Worm (Caenorhabditis elegans): ENCODE measurements around the gene R166.3.

R166.3 gene

ce11 chrII:10530907-10531306 is 8.2 kb downstream of the R166.3 start:
- no peak for TF ChIP-seq flt-1 (GFP tag; IDR thresholded peaks at IDR 0.05)
- no peak for TF ChIP-seq aly-1 (tag; optimal IDR thresholded peaks at IDR 0.05)
- TF ChIP-seq tbx-11 (GFP tag; IDR thresholded peaks at IDR 0.05) = no peak
- TF ChIP-seq sea-1 (GFP tag; conservative IDR thresholded peaks at IDR 0.05) = no peak
- no peak for TF ChIP-seq ceh-36 (tag; optimal IDR thresholded peaks at IDR 0.05)
- TF ChIP-seq ets-7 (tag; optimal IDR thresholded peaks at IDR 0.05) = no peak
- no peak for TF ChIP-seq ama-1 (optimal IDR thresholded peaks at IDR 0.05)
- TF ChIP-seq tbx-37 (GFP tag; conservative IDR thresholded peaks at IDR 0.05) = no peak
- no peak for TF ChIP-seq F13C5.2 (tag; optimal IDR thresholded peaks at IDR 0.05)
- TF ChIP-seq scrt-1 (GFP tag; IDR thresholded peaks at IDR 0.05) = no peak
- no peak for TF ChIP-seq tra-4 (tag; optimal IDR thresholded peaks at IDR 0.05)
- TF ChIP-seq ceh-13 (GFP tag; optimal IDR thresholded peaks at IDR 0.05) = no peak
- TF ChIP-seq hmbx-1 (tag; optimal IDR thresholded peaks at IDR 0.05) = no peak
- no peak for TF ChIP-seq hmg-4 (GFP tag; optimal IDR thresholded peaks at IDR 0.05)
- TF ChIP-seq hnd-1 (tag; optimal IDR thresholded peaks at IDR 0.05) = no peak

DNA sequence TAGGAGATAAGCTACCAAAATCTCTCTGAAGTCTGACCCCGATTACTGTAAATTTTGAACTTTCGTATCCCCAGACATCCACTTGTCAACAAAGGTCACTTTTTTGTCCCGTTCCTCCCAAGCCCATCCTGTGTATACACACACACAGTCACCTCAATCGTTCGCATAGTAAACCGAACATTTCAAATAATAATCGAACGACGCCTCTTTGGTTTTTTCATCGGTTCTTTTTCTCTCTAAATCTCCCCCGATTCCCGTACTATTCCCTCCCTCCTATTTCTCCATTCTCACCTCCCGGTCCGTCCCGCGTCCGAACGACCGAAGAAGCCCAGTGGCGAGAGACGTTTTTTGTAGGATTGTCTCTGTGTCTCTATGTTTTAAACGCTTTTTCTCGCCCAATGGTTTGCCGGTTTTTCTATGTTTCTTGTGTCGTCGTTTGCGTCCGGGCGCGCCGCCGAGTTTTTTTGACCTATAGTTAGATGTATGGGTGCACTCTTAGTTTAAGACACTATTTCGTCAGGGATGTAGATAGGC is 9.8 kb downstream of the R166.3 start:
- TF ChIP-seq sea-1 (GFP tag; conservative IDR thresholded peaks at IDR 0.05) (no peak), tbx-37 (GFP tag; conservative IDR thresholded peaks at IDR 0.05) (0 out of 2 replicates have a peak, but pooled peaks have one; percentile 15)

DNA sequence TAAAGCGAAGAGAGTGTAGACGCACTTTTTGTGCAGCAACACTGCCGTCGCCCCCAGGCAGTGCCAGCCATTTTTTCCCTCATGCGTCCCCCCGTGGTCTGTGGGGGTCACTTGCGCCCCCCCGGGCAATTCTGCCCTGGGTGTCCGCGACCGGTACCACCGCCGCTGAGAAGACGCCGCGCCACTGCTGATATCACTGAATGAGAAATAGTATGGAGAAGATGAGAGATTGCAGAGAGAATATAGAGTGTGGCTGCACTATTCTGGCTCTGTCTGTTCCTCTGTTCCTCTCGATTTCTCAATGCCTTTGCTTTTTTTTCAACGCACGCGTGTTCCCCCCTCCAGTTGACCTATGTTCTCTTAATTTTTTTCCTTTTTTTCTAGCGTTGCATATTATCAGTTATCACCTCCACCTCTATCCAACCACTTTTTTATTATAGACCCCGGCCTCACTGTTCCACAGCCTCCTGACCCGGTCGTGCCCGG is 11.4 kb downstream of the R166.3 start, which contains the start of gene mab-10:
TSS of gene mab-10 (plus strand) at position 436 of the 486 bp plus-strand sequence.
- TF ChIP-seq scrt-1 (GFP tag; IDR thresholded peaks at IDR 0.05) (peak; percentile 59; the same call in 1 of the 2 replicates), pes-1 (GFP tag; IDR thresholded peaks at IDR 0.05) (no peak), sea-1 (GFP tag; conservative IDR thresholded peaks at IDR 0.05) (no peak), tbx-11 (GFP tag; IDR thresholded peaks at IDR 0.05) (no peak)

DNA sequence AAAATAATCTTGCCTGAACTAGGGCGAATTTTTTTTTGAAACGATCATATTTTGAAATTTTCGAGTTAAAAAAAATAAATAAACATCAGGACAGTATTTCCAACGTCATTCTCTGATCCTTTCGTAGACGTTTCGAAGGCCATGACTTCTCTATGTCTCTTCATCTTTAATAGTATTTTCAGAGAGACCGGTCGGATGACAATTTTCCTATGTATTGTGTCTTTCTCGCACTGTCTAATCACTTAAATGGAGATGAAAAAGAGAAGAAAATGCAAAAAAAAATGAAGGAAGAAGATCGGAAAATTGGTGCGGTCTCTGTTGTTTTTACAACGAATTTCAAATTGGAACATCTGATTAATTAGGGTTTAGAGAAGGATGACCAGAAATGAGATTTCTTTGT is 14.0 kb downstream of the R166.3 start:
- TF ChIP-seq hmg-4 (GFP tag; optimal IDR thresholded peaks at IDR 0.05) (no peak), F13C5.2 (tag; optimal IDR thresholded peaks at IDR 0.05) (no peak), ceh-13 (GFP tag; optimal IDR thresholded peaks at IDR 0.05) (no peak), tbx-37 (GFP tag; conservative IDR thresholded peaks at IDR 0.05) (no peak), hnd-1 (tag; optimal IDR thresholded peaks at IDR 0.05) (no peak), ama-1 (optimal IDR thresholded peaks at IDR 0.05) (no peak), tra-4 (tag; optimal IDR thresholded peaks at IDR 0.05) (no peak), tbx-11 (GFP tag; IDR thresholded peaks at IDR 0.05) (no peak), hmbx-1 (tag; optimal IDR thresholded peaks at IDR 0.05) (no peak), ceh-36 (tag; optimal IDR thresholded peaks at IDR 0.05) (no peak), ets-7 (tag; optimal IDR thresholded peaks at IDR 0.05) (no peak), scrt-1 (GFP tag; IDR thresholded peaks at IDR 0.05) (no peak), sea-1 (GFP tag; conservative IDR thresholded peaks at IDR 0.05) (no peak), aly-1 (tag; optimal IDR thresholded peaks at IDR 0.05) (no peak), pes-1 (GFP tag; IDR thresholded peaks at IDR 0.05) (no peak), flt-1 (GFP tag; IDR thresholded peaks at IDR 0.05) (no peak), B0310.2 (tag; optimal IDR thresholded peaks at IDR 0.05) (no peak)

DNA sequence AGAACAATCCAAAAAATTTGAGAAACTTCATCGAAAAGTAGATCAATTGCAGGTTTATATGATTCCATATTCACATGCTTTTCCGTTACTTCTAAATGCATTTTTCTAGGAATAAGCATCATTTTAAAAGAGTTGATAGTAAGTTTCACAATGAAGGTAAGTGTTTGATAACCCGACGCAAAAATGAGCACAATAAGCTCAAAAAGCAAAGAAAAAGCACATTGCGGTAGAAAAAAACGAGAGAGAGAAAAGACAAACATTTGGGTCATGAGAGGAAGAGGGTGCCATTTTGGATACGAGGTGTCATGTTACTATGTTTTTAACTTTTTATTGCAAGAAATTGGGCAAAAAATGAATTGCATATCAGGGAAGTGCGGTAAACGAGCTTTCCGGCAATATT is 14.8 kb downstream of the R166.3 start, which contains the start of gene F59B10.6:
TSS of gene F59B10.6 (minus strand) at position 101 of the 400 bp plus-strand sequence.
- TF ChIP-seq hmbx-1 (tag; optimal IDR thresholded peaks at IDR 0.05) (no peak), tbx-37 (GFP tag; conservative IDR thresholded peaks at IDR 0.05) (no peak), ceh-13 (GFP tag; optimal IDR thresholded peaks at IDR 0.05) (no peak), hnd-1 (tag; optimal IDR thresholded peaks at IDR 0.05) (no peak), sea-1 (GFP tag; conservative IDR thresholded peaks at IDR 0.05) (no peak), tra-4 (tag; optimal IDR thresholded peaks at IDR 0.05) (no peak), B0310.2 (tag; optimal IDR thresholded peaks at IDR 0.05) (no peak), ets-7 (tag; optimal IDR thresholded peaks at IDR 0.05) (no peak), F13C5.2 (tag; optimal IDR thresholded peaks at IDR 0.05) (no peak), flt-1 (GFP tag; IDR thresholded peaks at IDR 0.05) (no peak), ama-1 (optimal IDR thresholded peaks at IDR 0.05) (no peak), hmg-4 (GFP tag; optimal IDR thresholded peaks at IDR 0.05) (no peak), ceh-36 (tag; optimal IDR thresholded peaks at IDR 0.05) (no peak), pes-1 (GFP tag; IDR thresholded peaks at IDR 0.05) (no peak), tbx-11 (GFP tag; IDR thresholded peaks at IDR 0.05) (no peak), aly-1 (tag; optimal IDR thresholded peaks at IDR 0.05) (no peak), scrt-1 (GFP tag; IDR thresholded peaks at IDR 0.05) (no peak)

DNA sequence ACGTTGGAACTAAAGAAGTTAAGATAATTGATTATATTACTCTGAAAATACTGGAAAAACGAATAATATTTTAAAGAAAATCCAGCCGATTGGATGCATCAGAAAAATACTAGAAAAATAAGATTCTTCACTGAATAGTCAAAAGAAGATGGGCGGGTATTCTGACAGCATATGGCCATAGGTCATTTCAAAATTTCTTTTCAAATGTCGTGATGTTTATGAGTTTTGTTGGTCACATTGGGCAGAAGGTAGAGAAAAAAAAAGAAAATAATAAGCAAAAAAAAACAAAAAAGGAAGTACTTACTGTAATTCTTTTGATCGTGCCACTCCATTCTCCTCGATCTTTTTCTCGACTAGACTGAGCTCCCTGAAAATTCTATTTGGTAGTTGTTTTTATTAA is 15.5 kb downstream of the R166.3 start, which contains the start of gene F59B10.5:
TSS of gene F59B10.5 (minus strand) at position 101 of the 400 bp plus-strand sequence.
- TF ChIP-seq hmg-4 (GFP tag; optimal IDR thresholded peaks at IDR 0.05) (no peak), hmbx-1 (tag; optimal IDR thresholded peaks at IDR 0.05) (no peak), flt-1 (GFP tag; IDR thresholded peaks at IDR 0.05) (no peak), tbx-37 (GFP tag; conservative IDR thresholded peaks at IDR 0.05) (no peak), ceh-36 (tag; optimal IDR thresholded peaks at IDR 0.05) (no peak), ceh-13 (GFP tag; optimal IDR thresholded peaks at IDR 0.05) (no peak), tbx-11 (GFP tag; IDR thresholded peaks at IDR 0.05) (no peak), B0310.2 (tag; optimal IDR thresholded peaks at IDR 0.05) (no peak), hnd-1 (tag; optimal IDR thresholded peaks at IDR 0.05) (no peak), ets-7 (tag; optimal IDR thresholded peaks at IDR 0.05) (no peak), aly-1 (tag; optimal IDR thresholded peaks at IDR 0.05) (no peak), tra-4 (tag; optimal IDR thresholded peaks at IDR 0.05) (no peak), pes-1 (GFP tag; IDR thresholded peaks at IDR 0.05) (no peak), ama-1 (optimal IDR thresholded peaks at IDR 0.05) (no peak), F13C5.2 (tag; optimal IDR thresholded peaks at IDR 0.05) (no peak), scrt-1 (GFP tag; IDR thresholded peaks at IDR 0.05) (no peak), sea-1 (GFP tag; conservative IDR thresholded peaks at IDR 0.05) (no peak)

ce11 chrII:10523031-10523430 is 16.1 kb downstream of the R166.3 start:
- no peak for TF ChIP-seq ceh-36 (tag; optimal IDR thresholded peaks at IDR 0.05)

DNA sequence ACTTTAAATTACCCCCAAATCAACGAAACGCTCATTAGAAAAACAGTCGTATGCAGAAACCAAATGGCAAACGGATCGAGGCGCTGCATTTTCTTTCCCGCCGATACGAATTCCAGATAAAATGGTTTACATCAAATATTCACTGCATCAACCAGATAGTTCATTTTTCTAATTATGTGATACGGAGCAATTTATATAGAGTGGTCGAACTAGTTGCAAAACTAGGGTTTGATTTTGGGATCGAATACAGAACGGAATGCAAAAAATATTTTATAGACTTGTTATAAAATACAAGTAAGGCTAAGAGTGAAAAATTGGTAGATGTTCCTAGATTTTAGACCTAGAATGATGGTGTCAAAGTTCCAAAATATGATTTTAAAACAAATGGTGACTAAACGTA is 19.3 kb downstream of the R166.3 start:
- TF ChIP-seq pes-1 (GFP tag; IDR thresholded peaks at IDR 0.05) (no peak), tbx-11 (GFP tag; IDR thresholded peaks at IDR 0.05) (no peak), ceh-13 (GFP tag; optimal IDR thresholded peaks at IDR 0.05) (no peak), B0310.2 (tag; optimal IDR thresholded peaks at IDR 0.05) (no peak), ets-7 (tag; optimal IDR thresholded peaks at IDR 0.05) (no peak), aly-1 (tag; optimal IDR thresholded peaks at IDR 0.05) (no peak), sea-1 (GFP tag; conservative IDR thresholded peaks at IDR 0.05) (no peak), hmbx-1 (tag; optimal IDR thresholded peaks at IDR 0.05) (no peak)
